Worm (Caenorhabditis elegans): ENCODE results near the gene W05E10.2.

The W05E10.2 gene

DNA sequence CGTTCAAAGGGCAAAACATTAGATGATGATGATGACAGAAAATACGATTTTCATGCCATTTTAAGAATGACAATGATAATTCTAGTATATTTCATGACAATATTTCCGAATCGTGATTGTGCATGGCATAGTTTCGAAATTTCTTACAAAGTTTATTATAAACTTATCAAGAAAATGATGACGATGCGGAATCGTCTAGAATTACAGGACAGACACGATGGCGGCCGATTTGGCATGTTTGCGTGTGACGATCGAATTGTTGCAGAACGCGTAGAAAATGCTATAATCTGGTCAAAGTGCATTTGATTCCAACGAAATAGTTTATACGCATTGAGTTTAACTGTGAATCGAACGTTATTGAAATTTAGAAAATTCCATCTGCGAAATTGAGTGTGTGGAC lies 37.7 kb upstream of the W05E10.2 start:
- TF ChIP-seq pax-1 (tag; optimal IDR thresholded peaks at IDR 0.05): no peak
- no peak for TF ChIP-seq elt-2 (tag; optimal IDR thresholded peaks at IDR 0.05)
- no peak for TF ChIP-seq C08G9.2 (tag; optimal IDR thresholded peaks at IDR 0.05)
- no peak for TF ChIP-seq pha-4 (tag; optimal IDR thresholded peaks at IDR 0.05)
- TF ChIP-seq npax-4 (tag; optimal IDR thresholded peaks at IDR 0.05): no peak
- no peak for TF ChIP-seq zip-5 (tag; optimal IDR thresholded peaks at IDR 0.05)
- no peak for TF ChIP-seq fkh-10 (GFP tag; optimal IDR thresholded peaks at IDR 0.05)
- TF ChIP-seq ceh-45 (GFP tag; IDR thresholded peaks at IDR 0.05): no peak
- TF ChIP-seq eyg-1 (tag; optimal IDR thresholded peaks at IDR 0.05): no peak
- no peak for TF ChIP-seq Y22D7AL.16 (tag; optimal IDR thresholded peaks at IDR 0.05)
- no peak for TF ChIP-seq sox-2 (GFP tag; IDR thresholded peaks at IDR 0.05)
- no peak for TF ChIP-seq ceh-30 (tag; optimal IDR thresholded peaks at IDR 0.05)
- TF ChIP-seq ceh-22 (tag; optimal IDR thresholded peaks at IDR 0.05): no peak
- TF ChIP-seq pag-3 (tag; optimal IDR thresholded peaks at IDR 0.05; ENCODE audit: borderline replicate concordance): no peak
- TF ChIP-seq hlh-15 (tag; optimal IDR thresholded peaks at IDR 0.05): no peak
- no peak for TF ChIP-seq tbx-7 (tag; optimal IDR thresholded peaks at IDR 0.05)

ce11 chrV:11650720-11651119 lies 36.3 kb upstream of the W05E10.2 start, which contains the start of gene zip-10:
TSS of gene zip-10 (minus strand) at chrV:11650762.
- TF ChIP-seq unc-3 (GFP tag; conservative IDR thresholded peaks at IDR 0.05): no peak
- TF ChIP-seq unc-3 (tag; optimal IDR thresholded peaks at IDR 0.05): no peak
- no peak for TF ChIP-seq sox-4 (tag; optimal IDR thresholded peaks at IDR 0.05)
- no peak for TF ChIP-seq C38D4.7 (GFP tag; optimal IDR thresholded peaks at IDR 0.05)
- TF ChIP-seq K09A11.1 (tag; optimal IDR thresholded peaks at IDR 0.05; ENCODE audit: insufficient read depth): no peak
- TF ChIP-seq fax-1 (tag; optimal IDR thresholded peaks at IDR 0.05): no peak
- no peak for TF ChIP-seq hlh-6 (tag; optimal IDR thresholded peaks at IDR 0.05)
- TF ChIP-seq zip-5 (tag; optimal IDR thresholded peaks at IDR 0.05): no peak

DNA sequence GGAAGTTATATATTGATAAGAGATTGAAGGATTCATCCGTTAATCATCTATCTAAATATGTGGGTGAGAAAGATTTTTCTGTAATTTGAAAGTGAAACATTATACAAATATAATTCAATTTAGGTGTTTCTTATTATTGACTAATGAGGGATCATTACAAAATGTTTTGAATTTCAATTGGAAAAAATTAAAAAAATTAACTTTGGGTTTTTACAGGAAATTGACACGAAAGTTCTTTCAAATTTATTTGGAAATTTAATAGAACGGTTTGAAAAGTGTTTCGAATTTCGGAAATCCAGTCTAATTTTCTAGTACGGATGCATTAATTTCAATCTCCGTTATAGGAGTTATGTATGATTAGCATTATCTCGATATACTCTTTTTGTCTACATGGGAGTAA lies 33.9 kb upstream of the W05E10.2 start:
- TF ChIP-seq ztf-16 (tag; optimal IDR thresholded peaks at IDR 0.05) (no peak), unc-86 (tag; optimal IDR thresholded peaks at IDR 0.05) (no peak), odd-2 (tag; optimal IDR thresholded peaks at IDR 0.05) (no peak), ceh-19 (GFP tag; optimal IDR thresholded peaks at IDR 0.05) (no peak), elt-4 (tag; optimal IDR thresholded peaks at IDR 0.05) (no peak), ceh-6 (GFP tag; optimal IDR thresholded peaks at IDR 0.05) (no peak), pha-4 (tag; optimal IDR thresholded peaks at IDR 0.05) (no peak), sox-4 (tag; optimal IDR thresholded peaks at IDR 0.05) (no peak), ceh-45 (GFP tag; IDR thresholded peaks at IDR 0.05) (no peak), pax-1 (tag; optimal IDR thresholded peaks at IDR 0.05) (no peak), ttx-3 (tag; optimal IDR thresholded peaks at IDR 0.05) (no peak)

DNA sequence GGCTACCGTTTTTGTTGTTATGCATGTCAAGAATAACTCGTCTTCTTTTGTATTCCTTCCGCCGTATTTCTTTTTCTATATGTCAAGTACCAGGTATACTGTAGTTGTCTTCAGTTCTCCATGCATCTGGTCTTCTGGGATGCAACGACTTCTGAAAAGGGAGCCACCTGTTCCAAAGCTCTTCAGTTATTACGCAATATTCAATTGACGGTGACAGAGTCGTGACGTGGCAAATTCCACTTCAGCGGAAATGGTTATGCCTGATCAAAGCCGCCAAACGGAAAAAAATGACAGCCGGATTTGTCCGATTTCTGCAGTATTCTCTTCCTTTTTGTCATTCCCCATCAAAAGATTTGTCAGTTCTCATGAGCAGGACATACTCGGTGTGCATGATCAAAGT lies 30.5 kb upstream of the W05E10.2 start:
- TF ChIP-seq mec-3 (tag; optimal IDR thresholded peaks at IDR 0.05; ENCODE audit: borderline replicate concordance): no peak
- no peak for TF ChIP-seq ceh-22 (tag; optimal IDR thresholded peaks at IDR 0.05)
- no peak for TF ChIP-seq ttx-3 (tag; optimal IDR thresholded peaks at IDR 0.05)
- TF ChIP-seq hlh-8 (tag; optimal IDR thresholded peaks at IDR 0.05): no peak
- no peak for TF ChIP-seq unc-86 (tag; optimal IDR thresholded peaks at IDR 0.05)
- no peak for TF ChIP-seq rnt-1 (tag; optimal IDR thresholded peaks at IDR 0.05)
- no peak for TF ChIP-seq sox-4 (tag; optimal IDR thresholded peaks at IDR 0.05)

- TF ChIP-seq npax-4 (tag; optimal IDR thresholded peaks at IDR 0.05): no peak
- TF ChIP-seq ceh-22 (tag; optimal IDR thresholded peaks at IDR 0.05): no peak
- TF ChIP-seq pax-1 (tag; optimal IDR thresholded peaks at IDR 0.05): no peak
- TF ChIP-seq nfya-1 (tag; optimal IDR thresholded peaks at IDR 0.05): no peak
- no peak for TF ChIP-seq ceh-2 (tag; optimal IDR thresholded peaks at IDR 0.05)
- no peak for TF ChIP-seq ztf-16 (tag; optimal IDR thresholded peaks at IDR 0.05)
- peak; percentile 39 for TF ChIP-seq tbx-2 (tag; optimal IDR thresholded peaks at IDR 0.05)
- TF ChIP-seq unc-3 (GFP tag; conservative IDR thresholded peaks at IDR 0.05): no peak
- no peak for TF ChIP-seq unc-3 (tag; optimal IDR thresholded peaks at IDR 0.05)
- peak; percentile 43 for TF ChIP-seq pha-2 (tag; optimal IDR thresholded peaks at IDR 0.05)
Measured at ce11 chrV:11660566-11660965, 26.4 kb upstream of the W05E10.2 start.

Measured in whole organism, late embryonic.